Worm (Caenorhabditis elegans): Measurements from ENCODE around the gene F46C5.4.

ce11 chrII:8810679-8811413 lies 25.0 kb upstream of the F46C5.4 start, which contains the start of the genes F46C5.9 and rer-1:
- TF ChIP-seq tab-1 (GFP tag; IDR thresholded peaks at IDR 0.05): no peak
- TF ChIP-seq flt-1 (GFP tag; IDR thresholded peaks at IDR 0.05): no peak
